Fruit fly (Drosophila melanogaster): ENCODE measurements around the gene CG7886.
A peak's percentile ranks its signal among the peaks of the same experiment; 100 is the strongest.

The CG7886 gene

DNA sequence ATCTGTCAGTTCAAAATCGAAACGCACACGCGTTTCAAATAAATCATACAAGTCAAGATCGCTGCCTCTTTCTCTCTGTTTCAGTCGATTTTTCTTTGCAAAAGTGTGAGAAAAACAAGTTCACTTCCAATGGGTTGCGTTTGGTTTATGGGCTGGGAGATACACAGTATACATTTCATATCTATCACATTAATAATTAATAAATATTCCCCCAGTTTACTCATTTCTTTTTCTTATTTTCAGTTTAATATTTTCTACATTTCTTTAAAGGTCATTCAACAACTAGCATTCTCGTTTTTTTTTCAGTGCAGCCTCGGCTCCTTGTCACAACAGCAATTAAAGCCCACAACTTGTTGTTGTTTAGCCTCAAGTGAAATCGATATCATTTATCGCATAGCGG is 41.6 kb upstream of the CG7886 start (continued):
- TF ChIP-seq CG7368 (GFP tag; optimal IDR thresholded peaks at IDR 0.05) (peak; percentile 14), CG32006 (GFP tag; optimal IDR thresholded peaks at IDR 0.05) (peak; percentile 81), Lpt (GFP tag; optimal IDR thresholded peaks at IDR 0.05) (peak; percentile 78), Blimp-1 (GFP tag; optimal IDR thresholded peaks at IDR 0.05) (no peak), CG10669 (GFP tag; optimal IDR thresholded peaks at IDR 0.05) (peak; percentile 34), fd85E (GFP tag; optimal IDR thresholded peaks at IDR 0.05) (no peak), Eip93F (GFP tag; optimal IDR thresholded peaks at IDR 0.05) (no peak), Eip75B (GFP tag; optimal IDR thresholded peaks at IDR 0.05) (peak; percentile 75), dsx (GFP tag; optimal IDR thresholded peaks at IDR 0.05; ENCODE audit: poor library complexity, severe bottlenecking) (peak; percentile 59), acj6 (GFP tag; optimal IDR thresholded peaks at IDR 0.05) (peak; percentile 48), dac (GFP tag; optimal IDR thresholded peaks at IDR 0.05) (peak; percentile 48), cyc (GFP tag; optimal IDR thresholded peaks at IDR 0.05) (peak; percentile 38), CG8632 (GFP tag; optimal IDR thresholded peaks at IDR 0.05) (peak; percentile 38), Ets21C (GFP tag; optimal IDR thresholded peaks at IDR 0.05) (no peak), Eip78C (GFP tag) (peak; percentile 98), svp (GFP tag) (peak; percentile 88), CG31627 (GFP tag; optimal IDR thresholded peaks at IDR 0.05) (peak; percentile 11), net (GFP tag; optimal IDR thresholded peaks at IDR 0.05) (peak; percentile 76), CG9139 (GFP tag; optimal IDR thresholded peaks at IDR 0.05) (peak; percentile 38), Hr39 (GFP tag; optimal IDR thresholded peaks at IDR 0.05) (peak; percentile 14), CG4318 (GFP tag; optimal IDR thresholded peaks at IDR 0.05) (peak; percentile 51), salr (GFP tag; optimal IDR thresholded peaks at IDR 0.05) (peak in 1 of 2 experiments; percentile 61), CG6792 (GFP tag; optimal IDR thresholded peaks at IDR 0.05) (peak; percentile 31), achi (GFP tag; optimal IDR thresholded peaks at IDR 0.05) (peak; percentile 71), lz (GFP tag; optimal IDR thresholded peaks at IDR 0.05) (peak; percentile 52), topi (GFP tag; optimal IDR thresholded peaks at IDR 0.05) (peak; percentile 68)

- TF ChIP-seq Ets96B (tag; optimal IDR thresholded peaks at IDR 0.05) = no peak
- peak; percentile 8 for TF ChIP-seq CG8319 (GFP tag; optimal IDR thresholded peaks at IDR 0.05)
- no peak for TF ChIP-seq Gug (GFP tag; IDR thresholded peaks at IDR 0.05)
- TF ChIP-seq lz (GFP tag; optimal IDR thresholded peaks at IDR 0.05) = no peak
- TF ChIP-seq acj6 (GFP tag; optimal IDR thresholded peaks at IDR 0.05) = no peak
- TF ChIP-seq fd85E (GFP tag; optimal IDR thresholded peaks at IDR 0.05) = no peak
- TF ChIP-seq CG8632 (GFP tag; optimal IDR thresholded peaks at IDR 0.05) = peak; percentile 38
- peak; percentile 25 for TF ChIP-seq Smox (GFP tag; optimal IDR thresholded peaks at IDR 0.05)
- TF ChIP-seq fkh (GFP tag; optimal IDR thresholded peaks at IDR 0.05) = peak; percentile 63
- TF ChIP-seq svp (GFP tag) = peak; percentile 94
- peak; percentile 63 for TF ChIP-seq vri (GFP tag; optimal IDR thresholded peaks at IDR 0.05)
- TF ChIP-seq CG6276 (GFP tag; optimal IDR thresholded peaks at IDR 0.05) = no peak
- TF ChIP-seq CG32006 (GFP tag; optimal IDR thresholded peaks at IDR 0.05) = peak; percentile 5
- peak; percentile 28 for TF ChIP-seq CG10669 (GFP tag; optimal IDR thresholded peaks at IDR 0.05)
- no peak for TF ChIP-seq CG11294 (GFP tag; IDR thresholded peaks at IDR 0.05)
- TF ChIP-seq CG31627 (GFP tag; optimal IDR thresholded peaks at IDR 0.05) = no peak
- peak in 1 of 2 experiments; percentile 15 for TF ChIP-seq salr (GFP tag; optimal IDR thresholded peaks at IDR 0.05)
- TF ChIP-seq eg (GFP tag; IDR thresholded peaks at IDR 0.05) = 0 out of 3 replicates have a peak, but pooled peaks have one; percentile 39
- TF ChIP-seq CG3032 (tag; optimal IDR thresholded peaks at IDR 0.05) = peak; percentile 6
- no peak for TF ChIP-seq Sox15 (GFP tag; optimal IDR thresholded peaks at IDR 0.05)
- TF ChIP-seq CG8119 (GFP tag; IDR thresholded peaks at IDR 0.05) = no peak
- TF ChIP-seq CG16779 (tag; optimal IDR thresholded peaks at IDR 0.05) = peak; percentile 41
- TF ChIP-seq net (GFP tag; optimal IDR thresholded peaks at IDR 0.05) = no peak
- no peak for TF ChIP-seq OdsH (GFP tag; optimal IDR thresholded peaks at IDR 0.05)
- peak; percentile 39 for TF ChIP-seq CG6792 (GFP tag; optimal IDR thresholded peaks at IDR 0.05)
- no peak for TF ChIP-seq CG4318 (GFP tag; optimal IDR thresholded peaks at IDR 0.05)
- TF ChIP-seq Eip93F (GFP tag; optimal IDR thresholded peaks at IDR 0.05) = peak; percentile 10
- peak; percentile 30 for TF ChIP-seq topi (GFP tag; optimal IDR thresholded peaks at IDR 0.05)
- no peak for TF ChIP-seq dac (GFP tag; optimal IDR thresholded peaks at IDR 0.05)
- TF ChIP-seq Met (GFP tag; optimal IDR thresholded peaks at IDR 0.05) = peak; percentile 18
- TF ChIP-seq Ets21C (GFP tag; optimal IDR thresholded peaks at IDR 0.05) = no peak
- TF ChIP-seq CG10631 (GFP tag; optimal IDR thresholded peaks at IDR 0.05) = peak; percentile 42
- no peak for TF ChIP-seq CG11762 (GFP tag; optimal IDR thresholded peaks at IDR 0.05; ENCODE audit: insufficient read depth)
- TF ChIP-seq ss (GFP tag; optimal IDR thresholded peaks at IDR 0.05) = peak in 1 of 2 experiments; percentile 54
- TF ChIP-seq cyc (GFP tag; optimal IDR thresholded peaks at IDR 0.05) = no peak
- peak; percentile 12 for TF ChIP-seq esn (GFP tag; optimal IDR thresholded peaks at IDR 0.05)
- no peak for TF ChIP-seq fd59A (GFP tag; optimal IDR thresholded peaks at IDR 0.05)
- TF ChIP-seq CG11902 (GFP tag; optimal IDR thresholded peaks at IDR 0.05) = no peak
Measured at dm6 chr3R:14680112-14680665, 37.8 kb upstream of the CG7886 start.

Measured in whole organism, prepupa.